Worm (Caenorhabditis elegans): ENCODE data around the gene T28D6.5.
A peak's percentile ranks its signal among the peaks of the same experiment; 100 is the strongest.

T28D6.5 gene

DNA sequence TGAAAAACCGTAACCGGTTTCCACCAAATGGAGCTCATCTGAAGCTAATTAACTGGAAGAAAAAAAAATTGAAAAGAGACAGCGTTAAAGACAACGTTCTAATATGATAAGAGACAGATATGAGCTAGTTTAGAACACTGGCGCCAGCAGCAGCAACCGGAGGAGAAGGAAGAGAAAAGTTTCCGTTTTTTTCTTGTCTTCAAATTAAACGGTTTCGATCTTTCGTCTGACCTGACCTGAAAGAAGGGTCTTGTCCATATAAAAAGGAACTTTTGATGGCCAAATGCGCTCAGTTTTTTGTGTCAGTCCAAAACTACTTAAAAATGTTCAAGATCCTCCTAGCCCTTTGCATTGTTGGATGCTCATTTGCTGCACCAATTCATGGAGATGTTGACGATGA, 33.0 kb downstream of the T28D6.5 start, which contains the start of gene T28D6.3:
T28D6.3 (plus strand) TSS at position 301 of the 400 bp plus-strand sequence.
- TF ChIP-seq dao-5 (tag; optimal IDR thresholded peaks at IDR 0.05) (no peak), him-1 (tag; optimal IDR thresholded peaks at IDR 0.05) (no peak), W03F9.2 (tag; optimal IDR thresholded peaks at IDR 0.05) (no peak)

DNA sequence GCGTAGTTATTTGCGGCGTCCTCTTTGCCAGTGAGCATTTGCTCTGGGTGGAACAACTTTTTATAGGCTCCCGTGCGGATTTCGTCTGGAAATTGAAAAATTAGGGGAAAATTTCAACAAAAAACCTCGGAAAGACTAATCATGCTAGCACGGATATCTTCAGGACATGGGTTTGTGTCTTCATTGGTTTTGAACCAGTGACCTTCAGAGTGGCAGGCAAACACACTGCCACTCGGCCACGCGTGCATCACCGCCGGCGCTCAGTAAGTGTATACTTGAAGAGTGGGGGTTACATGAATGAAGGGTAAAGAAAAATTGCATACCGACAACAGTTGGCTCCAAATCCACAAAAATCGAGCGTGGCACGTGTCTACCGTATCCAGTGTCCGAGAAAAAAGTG, 37.8 kb downstream of the T28D6.5 start:
- TF ChIP-seq dao-5 (tag; optimal IDR thresholded peaks at IDR 0.05) = no peak
- peak; percentile 71 for TF ChIP-seq him-1 (tag; optimal IDR thresholded peaks at IDR 0.05)

DNA sequence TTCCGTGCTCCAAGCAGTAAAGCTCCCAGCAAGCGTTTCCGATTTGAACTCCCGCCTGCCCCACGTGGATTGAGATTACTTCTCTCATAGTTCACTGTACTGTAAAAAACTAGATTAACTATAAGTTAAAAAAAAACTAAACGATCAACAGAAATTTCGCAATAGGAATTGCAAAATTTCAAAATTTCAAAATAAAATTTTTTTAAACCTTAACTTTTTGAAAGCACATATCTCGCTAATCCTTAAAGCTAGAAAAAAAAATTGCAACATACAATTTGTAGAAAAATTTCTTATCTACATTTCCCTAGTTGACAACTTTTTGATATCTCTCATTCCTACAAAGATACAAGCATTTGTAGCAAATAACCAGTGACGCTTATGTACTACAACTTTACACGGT, 38.2 kb downstream of the T28D6.5 start, which contains the start of gene tba-7:
tba-7 (minus strand) TSS at position 101 of the 400 bp plus-strand sequence.
- no peak for TF ChIP-seq him-1 (tag; optimal IDR thresholded peaks at IDR 0.05)
- TF ChIP-seq dao-5 (tag; optimal IDR thresholded peaks at IDR 0.05) = no peak
- TF ChIP-seq W03F9.2 (tag; optimal IDR thresholded peaks at IDR 0.05) = no peak

DNA sequence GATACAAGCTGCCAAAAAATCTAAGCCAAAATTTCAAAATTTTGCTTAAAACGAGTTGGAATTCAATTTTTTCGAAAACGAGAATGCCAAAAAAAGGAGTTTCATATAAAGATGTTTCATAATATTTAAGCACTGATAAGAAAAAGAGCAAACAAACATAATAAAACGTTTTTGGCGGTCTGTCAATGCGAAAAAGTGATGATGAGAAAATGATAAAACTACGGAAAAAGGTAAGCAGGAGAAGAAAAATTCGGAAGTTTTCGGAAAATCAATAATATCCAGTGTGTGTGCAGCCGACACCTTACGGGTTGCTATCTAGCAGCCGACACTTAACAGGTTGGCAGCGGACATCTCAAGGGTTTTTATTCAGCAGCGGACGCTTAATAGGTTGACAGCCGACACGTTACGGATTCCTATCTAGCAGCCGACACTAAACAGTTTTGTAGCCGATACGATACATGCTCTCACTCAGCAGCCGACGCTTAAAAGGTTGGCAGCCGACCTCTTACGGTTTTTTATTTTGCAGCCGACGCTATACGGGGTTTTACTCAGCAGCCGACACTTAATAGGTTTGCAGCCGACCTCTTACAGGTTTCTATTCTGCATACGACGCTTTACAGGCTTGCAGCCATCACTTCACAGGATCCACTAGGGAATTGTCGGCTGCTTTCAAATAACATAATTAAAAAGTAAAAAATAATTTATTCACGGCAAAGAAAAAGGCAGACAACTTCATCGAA, 38.9 kb downstream of the T28D6.5 start:
- TF ChIP-seq W03F9.2 (tag; optimal IDR thresholded peaks at IDR 0.05) (no peak), dao-5 (tag; optimal IDR thresholded peaks at IDR 0.05) (no peak), him-1 (tag; optimal IDR thresholded peaks at IDR 0.05) (no peak)

DNA sequence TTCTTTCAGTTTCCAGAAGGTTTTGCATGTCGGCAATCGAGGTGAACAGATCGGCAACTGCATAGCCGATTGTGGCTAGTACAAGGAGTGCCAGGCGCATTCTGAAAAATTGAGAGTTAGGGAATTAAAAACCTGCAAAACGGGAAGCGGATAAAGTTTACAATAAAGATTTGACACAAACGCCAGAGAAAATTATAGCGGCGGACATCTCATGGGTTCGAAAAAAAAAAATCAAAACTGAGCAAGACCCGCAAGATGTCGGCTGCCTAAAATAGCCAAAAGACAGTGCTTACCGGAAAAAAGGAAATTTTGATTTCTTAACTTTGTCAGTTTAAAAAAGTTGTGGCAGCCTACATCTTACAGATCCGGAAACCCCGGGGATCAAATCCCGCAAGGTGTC, 44.4 kb downstream of the T28D6.5 start, which contains the start of gene dpy-18:
dpy-18 (minus strand) TSS at position 101 of the 400 bp plus-strand sequence.
- TF ChIP-seq dao-5 (tag; optimal IDR thresholded peaks at IDR 0.05) (no peak), W03F9.2 (tag; optimal IDR thresholded peaks at IDR 0.05) (no peak), him-1 (tag; optimal IDR thresholded peaks at IDR 0.05) (no peak)

DNA sequence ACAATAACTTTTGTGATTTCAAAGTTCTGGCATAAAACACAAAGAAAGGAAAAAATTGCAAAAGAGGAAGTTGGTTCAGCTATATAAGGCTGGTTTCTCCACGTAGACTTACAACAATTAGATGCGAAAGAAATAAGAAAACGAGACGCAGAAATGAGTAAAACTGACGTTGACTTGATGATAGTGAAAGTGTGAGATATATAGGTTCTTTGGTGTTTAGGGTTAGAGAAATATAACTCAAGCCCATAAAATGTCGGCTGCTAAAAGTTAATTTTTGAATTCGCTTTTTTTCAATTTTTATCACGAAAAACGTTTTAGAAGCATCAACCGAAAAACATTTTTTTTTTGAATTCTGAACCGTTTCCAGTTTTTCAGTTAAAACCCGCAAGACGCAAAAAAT, 45.0 kb downstream of the T28D6.5 start:
- TF ChIP-seq him-1 (tag; optimal IDR thresholded peaks at IDR 0.05) (no peak), W03F9.2 (tag; optimal IDR thresholded peaks at IDR 0.05) (no peak), dao-5 (tag; optimal IDR thresholded peaks at IDR 0.05) (no peak)

DNA sequence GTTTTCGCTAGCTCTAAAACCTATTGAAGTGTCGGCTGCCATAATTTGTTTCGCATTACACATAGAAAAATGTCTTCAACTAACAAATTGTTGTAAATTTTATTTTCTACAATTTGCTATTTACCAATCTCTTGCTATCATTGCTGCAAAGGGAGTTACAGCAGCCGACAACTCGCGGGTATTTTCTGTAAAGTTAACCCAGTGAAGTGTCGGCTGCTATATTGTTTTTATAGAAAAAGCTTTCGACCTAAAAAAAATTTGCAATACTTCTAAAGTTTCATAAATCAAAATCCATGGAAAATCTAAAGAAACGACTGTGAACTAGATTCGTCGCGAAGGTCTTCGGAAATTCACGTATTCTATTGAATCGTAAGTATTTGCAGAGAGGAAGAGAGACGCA, 45.4 kb downstream of the T28D6.5 start:
- TF ChIP-seq dao-5 (tag; optimal IDR thresholded peaks at IDR 0.05) (no peak), W03F9.2 (tag; optimal IDR thresholded peaks at IDR 0.05) (no peak), him-1 (tag; optimal IDR thresholded peaks at IDR 0.05) (no peak)

DNA sequence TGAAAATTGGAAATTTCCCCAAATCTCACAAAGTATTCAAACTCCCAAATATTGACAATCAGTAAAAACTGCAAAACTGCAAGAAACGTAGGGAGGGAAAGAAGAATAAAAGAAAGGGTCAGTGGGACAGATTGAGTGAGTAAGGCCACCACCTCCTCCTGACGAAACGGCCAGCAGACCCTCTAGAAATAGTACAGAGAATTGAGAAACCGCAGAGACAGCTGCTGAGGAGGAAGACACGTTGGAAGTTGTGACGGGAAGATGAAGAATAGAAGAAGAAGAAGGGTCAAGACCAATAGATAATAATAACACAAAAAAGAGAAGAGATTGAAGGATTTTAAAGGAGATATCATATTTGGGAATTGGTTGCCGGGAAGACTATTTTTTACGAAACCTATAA, 47.1 kb downstream of the T28D6.5 start:
- TF ChIP-seq dao-5 (tag; optimal IDR thresholded peaks at IDR 0.05) (no peak), W03F9.2 (tag; optimal IDR thresholded peaks at IDR 0.05) (no peak), him-1 (tag; optimal IDR thresholded peaks at IDR 0.05) (no peak)

DNA sequence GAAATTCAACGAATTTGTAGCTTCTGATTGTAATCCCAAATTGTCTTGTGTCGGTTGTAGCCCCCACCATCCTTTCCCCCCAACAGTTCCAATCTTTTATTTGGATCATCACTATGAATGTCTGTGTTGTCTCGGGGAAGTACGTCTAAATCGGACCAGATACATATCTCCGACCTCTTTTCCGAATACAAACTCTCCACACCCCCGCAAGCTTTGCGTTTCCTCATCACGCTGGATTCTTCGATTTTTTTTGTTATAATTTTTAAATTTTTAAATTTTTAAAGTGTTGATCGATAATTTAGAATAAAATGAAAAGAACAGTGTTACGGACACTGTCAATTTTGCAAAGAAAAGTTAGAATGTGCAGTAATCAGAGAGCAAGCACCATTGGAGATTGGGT, 48.4 kb downstream of the T28D6.5 start, which contains the start of gene subs-4:
subs-4 (plus strand) TSS at position 301 of the 400 bp plus-strand sequence.
- no peak for TF ChIP-seq W03F9.2 (tag; optimal IDR thresholded peaks at IDR 0.05)
- no peak for TF ChIP-seq dao-5 (tag; optimal IDR thresholded peaks at IDR 0.05)
- no peak for TF ChIP-seq him-1 (tag; optimal IDR thresholded peaks at IDR 0.05)

DNA sequence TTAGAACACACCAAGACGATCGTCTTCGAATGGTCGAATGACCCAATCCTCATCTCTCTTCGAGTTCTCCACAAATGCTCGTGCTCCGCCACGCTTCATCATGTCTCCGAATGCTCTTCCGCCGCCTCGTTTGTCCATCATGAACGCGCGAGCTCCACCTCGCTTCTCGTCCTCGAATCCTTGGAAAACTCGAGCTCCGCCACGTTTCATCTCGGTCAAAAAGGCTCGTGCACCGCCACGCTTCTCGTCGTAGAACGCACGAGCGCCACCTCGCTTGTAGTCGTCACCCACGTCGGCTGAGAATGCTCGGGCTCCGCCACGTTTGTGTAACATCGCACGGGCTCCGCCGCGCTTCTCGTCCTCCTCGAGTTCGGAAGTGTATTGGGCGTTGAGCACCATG, 55.9 kb downstream of the T28D6.5 start:
- no peak for TF ChIP-seq W03F9.2 (tag; optimal IDR thresholded peaks at IDR 0.05)
- TF ChIP-seq him-1 (tag; optimal IDR thresholded peaks at IDR 0.05) = no peak
- no peak for TF ChIP-seq dao-5 (tag; optimal IDR thresholded peaks at IDR 0.05)

DNA sequence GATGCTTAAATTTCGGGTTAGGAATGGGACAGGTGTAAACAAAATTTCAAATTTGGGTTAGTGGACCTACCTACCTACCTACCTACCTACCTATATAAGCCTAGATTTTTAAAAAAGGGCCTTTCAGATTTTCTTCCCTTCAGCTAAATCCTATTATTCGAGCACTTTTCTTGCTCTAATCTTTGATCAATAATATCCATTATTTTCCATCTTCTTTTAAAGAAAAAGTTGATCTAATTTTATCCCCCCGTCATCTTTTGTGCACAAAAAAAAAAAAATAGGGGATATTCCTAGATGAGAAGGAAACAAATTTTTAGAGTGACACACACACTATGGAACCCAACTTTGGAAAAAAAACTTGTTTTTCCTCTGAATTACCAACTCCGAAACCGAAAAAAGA, 57.4 kb downstream of the T28D6.5 start:
- TF ChIP-seq him-1 (tag; optimal IDR thresholded peaks at IDR 0.05) (no peak), W03F9.2 (tag; optimal IDR thresholded peaks at IDR 0.05) (no peak), dao-5 (tag; optimal IDR thresholded peaks at IDR 0.05) (no peak)

Data from whole organism, L4/young adult.